Fruit fly (Drosophila melanogaster): ENCODE results near the gene rho-5.

DNA sequence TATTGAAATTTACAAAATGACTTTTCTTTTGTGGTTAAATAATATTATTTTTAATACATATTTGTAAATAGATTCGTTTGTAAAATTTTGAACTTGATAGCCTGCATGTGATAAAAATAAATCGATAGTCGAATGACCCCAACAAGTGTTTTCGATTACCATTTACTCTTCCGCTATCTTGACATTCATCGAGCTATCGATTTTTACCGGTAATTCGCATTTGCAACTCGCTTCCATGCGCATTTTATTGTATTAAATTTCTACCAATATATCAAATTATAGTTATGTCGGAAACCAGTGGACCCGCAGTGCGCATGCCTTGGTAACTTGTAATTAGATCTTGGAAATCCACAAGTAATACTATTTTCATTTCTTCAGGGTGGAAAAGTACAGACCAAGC lies 45.3 kb upstream of the rho-5 start, which contains the start of gene RfC3:
- TF ChIP-seq CG8478 (optimal IDR thresholded peaks at IDR 0.05) (no peak), CTCF (optimal IDR thresholded peaks at IDR 0.05) (no peak)

Data from S2 (cell line).